Fruit fly (Drosophila melanogaster): ENCODE measurements around the gene CG42570.

Gene CG42570

DNA sequence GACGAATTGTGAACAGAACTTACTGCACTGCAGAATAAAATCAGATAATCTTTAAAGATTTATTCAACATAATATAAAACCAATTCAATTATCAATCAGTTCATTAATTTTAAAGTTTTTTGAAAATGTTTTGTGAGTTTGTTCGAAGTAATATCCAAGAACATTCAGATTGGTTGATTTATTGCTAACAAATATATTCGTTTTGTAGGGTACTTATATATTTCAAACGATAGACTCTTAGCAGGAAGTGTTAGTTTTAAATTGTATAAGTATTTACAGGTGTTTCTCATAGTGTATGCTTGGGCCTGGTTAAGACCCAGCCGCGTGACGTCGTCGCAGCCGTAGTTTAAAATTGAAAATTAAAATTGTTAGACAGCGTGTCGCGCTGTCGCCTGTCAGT is 9.0 kb upstream of the CG42570 start:
- no peak for TF ChIP-seq Fer2 (tag; optimal IDR thresholded peaks at IDR 0.05)
- TF ChIP-seq CG8290 (GFP tag; optimal IDR thresholded peaks at IDR 0.05) = no peak
- TF ChIP-seq CG8290 (tag; optimal IDR thresholded peaks at IDR 0.05) = no peak
- TF ChIP-seq kay (GFP tag; optimal IDR thresholded peaks at IDR 0.05) = no peak
- peak; percentile 42 for TF ChIP-seq CG11504 (tag; optimal IDR thresholded peaks at IDR 0.05)
- TF ChIP-seq Sox102F (GFP tag; optimal IDR thresholded peaks at IDR 0.05) = peak; percentile 9
- TF ChIP-seq D19A (tag; optimal IDR thresholded peaks at IDR 0.05) = peak; percentile 10
- TF ChIP-seq CG2712 (tag; optimal IDR thresholded peaks at IDR 0.05) = peak; percentile 3
- peak; percentile 2 for TF ChIP-seq CG7556 (GFP tag; optimal IDR thresholded peaks at IDR 0.05)
- peak; percentile 35 for TF ChIP-seq CG2678 (tag; optimal IDR thresholded peaks at IDR 0.05)
- no peak for TF ChIP-seq CG9876 (GFP tag; optimal IDR thresholded peaks at IDR 0.05)
- TF ChIP-seq Hand (GFP tag; optimal IDR thresholded peaks at IDR 0.05) = no peak
- peak; percentile 59; the same call in 1 of the 2 replicates for TF ChIP-seq Drgx (GFP tag; IDR thresholded peaks at IDR 0.05)
- TF ChIP-seq phol (tag; optimal IDR thresholded peaks at IDR 0.05) = peak; percentile 14
- TF ChIP-seq gfzf (GFP tag; optimal IDR thresholded peaks at IDR 0.05) = no peak
- no peak for TF ChIP-seq CG2199 (GFP tag; IDR thresholded peaks at IDR 0.05)
- peak; percentile 25 for TF ChIP-seq gem (tag; optimal IDR thresholded peaks at IDR 0.05)
- peak; percentile 4 for TF ChIP-seq Blimp-1 (GFP tag; optimal IDR thresholded peaks at IDR 0.05)

DNA sequence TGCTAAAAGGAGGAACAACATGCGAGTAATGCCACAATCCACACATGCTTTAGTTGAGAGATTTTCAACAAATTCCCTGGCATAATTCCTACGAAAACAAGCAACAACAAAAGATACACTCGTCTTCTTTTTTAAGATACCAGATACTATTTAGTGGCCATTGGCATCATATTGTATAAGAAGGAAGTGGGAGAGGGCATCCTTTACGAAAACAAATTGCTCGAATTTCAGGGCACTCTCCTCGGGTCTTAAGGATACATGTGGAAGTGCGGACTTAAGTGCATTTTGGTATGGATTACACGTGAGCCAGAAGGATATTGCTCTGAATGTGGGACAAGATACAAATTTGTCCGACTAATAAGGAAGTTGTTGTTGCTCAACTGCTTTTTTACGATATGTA is 7.5 kb upstream of the CG42570 start:
- TF ChIP-seq twi (tag; optimal IDR thresholded peaks at IDR 0.05) (peak; percentile 90), CG4360 (GFP tag; IDR thresholded peaks at IDR 0.05) (peak; percentile 9; the same call in 1 of the 2 replicates), CG2199 (GFP tag; IDR thresholded peaks at IDR 0.05) (peak; percentile 70; the same call in 2 of the 3 replicates), nau (GFP tag; optimal IDR thresholded peaks at IDR 0.05) (no peak), Dad (GFP tag; optimal IDR thresholded peaks at IDR 0.05) (no peak), Ets65A (GFP tag) (peak; percentile 28)

DNA sequence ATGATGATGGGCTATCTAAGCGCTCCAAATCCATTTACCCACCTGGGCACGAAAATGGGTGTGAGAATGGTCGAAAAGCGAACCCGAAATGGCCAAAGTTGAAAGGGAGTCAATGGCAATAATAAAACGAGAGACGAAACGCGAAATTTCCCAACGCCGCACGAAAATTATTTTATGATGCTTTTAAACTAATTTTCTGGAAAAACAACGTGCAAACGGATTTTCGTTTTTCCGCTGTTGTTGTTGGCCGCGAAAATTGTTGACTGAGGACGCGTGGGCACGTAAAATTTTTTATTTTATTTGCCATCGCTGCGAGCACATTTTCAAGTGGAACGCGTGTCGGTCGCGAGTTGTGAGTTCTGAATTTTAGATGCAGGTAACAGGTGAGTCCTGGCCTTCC is 6.5 kb upstream of the CG42570 start:
- TF ChIP-seq NC2β (GFP tag; optimal IDR thresholded peaks at IDR 0.05) (no peak), CG4360 (GFP tag; IDR thresholded peaks at IDR 0.05) (peak; percentile 65; the same call in 1 of the 2 replicates), tll (GFP tag; optimal IDR thresholded peaks at IDR 0.05) (peak in 1 of 2 experiments; percentile 79), cad (GFP tag; optimal IDR thresholded peaks at IDR 0.05) (peak; percentile 88), zen (tag; optimal IDR thresholded peaks at IDR 0.05) (peak; percentile 16)

DNA sequence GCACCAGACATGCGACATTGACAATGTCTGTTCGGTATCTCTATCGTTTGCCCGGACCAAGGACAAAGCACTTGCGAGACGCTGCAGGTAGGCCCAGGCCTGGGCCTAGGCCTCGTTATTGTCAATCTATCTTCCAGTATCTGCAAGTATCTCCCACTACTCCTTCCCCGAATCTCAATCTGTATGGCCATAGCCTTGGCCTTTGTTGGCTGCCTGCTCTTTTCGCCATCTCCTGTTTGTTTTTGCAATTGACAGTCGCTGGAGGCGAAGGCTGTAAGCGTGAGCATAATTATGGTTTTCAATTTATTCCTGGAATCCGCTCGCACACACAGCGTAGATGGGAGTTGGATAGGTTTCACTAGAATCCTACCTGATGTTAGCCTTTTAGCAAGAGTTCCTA is 5.6 kb upstream of the CG42570 start:
- TF ChIP-seq dan (GFP tag; IDR thresholded peaks at IDR 0.05) (no peak), NK7.1 (GFP tag; optimal IDR thresholded peaks at IDR 0.05) (no peak), dysf (GFP tag; IDR thresholded peaks at IDR 0.05) (no peak), CG18599 (GFP tag; optimal IDR thresholded peaks at IDR 0.05) (no peak), CG1832 (GFP tag; optimal IDR thresholded peaks at IDR 0.05) (no peak), cad (GFP tag; optimal IDR thresholded peaks at IDR 0.05) (peak; percentile 68), gcm (GFP tag; optimal IDR thresholded peaks at IDR 0.05) (no peak), zen (tag; optimal IDR thresholded peaks at IDR 0.05) (peak; percentile 94), hb (GFP tag; IDR thresholded peaks at IDR 0.05; ENCODE audit: partially characterized antibody) (0 out of 3 replicates have a peak, but pooled peaks have one; percentile 53), CG43689 (GFP tag; IDR thresholded peaks at IDR 0.05) (no peak), pros (GFP tag; optimal IDR thresholded peaks at IDR 0.05) (peak; percentile 5), CG4360 (GFP tag; IDR thresholded peaks at IDR 0.05) (no peak), CG6272 (GFP tag; IDR thresholded peaks at IDR 0.05) (0 out of 2 replicates have a peak, but pooled peaks have one; percentile 14), Doc2 (GFP tag; IDR thresholded peaks at IDR 0.05) (no peak), pum (GFP tag; optimal IDR thresholded peaks at IDR 0.05) (no peak), CHES-1-like (GFP tag; optimal IDR thresholded peaks at IDR 0.05) (no peak), CG7357 (GFP tag; IDR thresholded peaks at IDR 0.05) (no peak), gsb (GFP tag; IDR thresholded peaks at IDR 0.05) (no peak), CG11085 (GFP tag; IDR thresholded peaks at IDR 0.05) (no peak), twi (tag; optimal IDR thresholded peaks at IDR 0.05) (peak; percentile 11), Dp (GFP tag; optimal IDR thresholded peaks at IDR 0.05) (no peak), CG32532 (GFP tag; IDR thresholded peaks at IDR 0.05) (no peak), peb (GFP tag; IDR thresholded peaks at IDR 0.05) (no peak), CG10366 (GFP tag; IDR thresholded peaks at IDR 0.05) (no peak)
